Fruit fly (Drosophila melanogaster) whole organism, embryonic: ENCODE results near the gene CG43915.

Source experiments
- Atf6 ChIP-seq: fragments of 200-800 bp; sonication (Bioruptor generic); IDR thresholded peaks from 2 replicates; pipeline ENCODE4 v1.3.6; 2022; ENCODE audit warnings: missing biosample characterization, missing genetic modification characterization
- Awh ChIP-seq: fragments of 200-800 bp; sonication (Bioruptor generic); IDR thresholded peaks from 2 replicates; pipeline ENCODE4, ENCODE4 v1.3.6; 2022; ENCODE audit warnings: missing biosample characterization, missing genetic modification characterization
- CG10209 ChIP-seq: fragments of 200-800 bp; sonication (Bioruptor generic); optimal IDR thresholded peaks from 3 replicates; lab custom pipeline; 2017; ENCODE audit warnings: missing biosample characterization, mild to moderate bottlenecking, missing genetic modification characterization, missing genetic modification reagents
- CG10462 ChIP-seq: fragments of 200-800 bp; sonication (Bioruptor generic); optimal IDR thresholded peaks from 2 replicates; lab custom pipeline; 2016; ENCODE audit warnings: missing biosample characterization, missing genetic modification characterization
- CG12155 ChIP-seq: fragments of 200-800 bp; sonication (Bioruptor generic); optimal IDR thresholded peaks from 3 replicates; lab custom pipeline; 2016; ENCODE audit warnings: missing biosample characterization, missing genetic modification characterization
- CG12391 ChIP-seq: fragments of 200-800 bp; sonication (Bioruptor generic); optimal IDR thresholded peaks from 3 replicates; lab custom pipeline; 2018; ENCODE audit warnings: missing biosample characterization, mild to moderate bottlenecking, missing genetic modification characterization, moderate library complexity
- CG12659 ChIP-seq: fragments of 200-800 bp; sonication (Bioruptor generic); optimal IDR thresholded peaks from 3 replicates; lab custom pipeline; 2017; ENCODE audit warnings: mild to moderate bottlenecking, missing biosample characterization, missing genetic modification reagents, missing genetic modification characterization
- CG13894 ChIP-seq: fragments of 200-800 bp; sonication (Bioruptor generic); optimal IDR thresholded peaks from 3 replicates; lab custom pipeline; 2018; ENCODE audit warnings: missing biosample characterization, mild to moderate bottlenecking, missing genetic modification characterization, moderate library complexity
- CG14014 ChIP-seq: fragments of 200-800 bp; sonication (Bioruptor generic); IDR thresholded peaks from 2 replicates; pipeline ENCODE4 v1.3.6; 2022; ENCODE audit warnings: missing biosample characterization, missing genetic modification characterization
- CG14441 ChIP-seq: fragments of 200-800 bp; sonication (Bioruptor generic); IDR thresholded peaks from 2 replicates; pipeline ENCODE4 v1.3.6; 2022; ENCODE audit warnings: missing biosample characterization, missing genetic modification characterization
- CG14667 ChIP-seq: fragments of 200-800 bp; sonication (Bioruptor generic); IDR thresholded peaks from 2 replicates; pipeline ENCODE4 v1.3.6; 2022; ENCODE audit warnings: missing biosample characterization, missing genetic modification characterization
- CG15269 ChIP-seq: fragments of 200-800 bp; sonication (Bioruptor generic); optimal IDR thresholded peaks from 2 replicates; lab custom pipeline; 2018; ENCODE audit warnings: missing biosample characterization, mild to moderate bottlenecking, missing genetic modification characterization, moderate library complexity
- CG15601 ChIP-seq: fragments of 200-800 bp; sonication (Bioruptor generic); optimal IDR thresholded peaks from 3 replicates; lab custom pipeline; 2019; ENCODE audit warnings: missing biosample characterization, mild to moderate bottlenecking, missing genetic modification characterization, moderate library complexity
- CG1647 ChIP-seq: fragments of 200-800 bp; sonication (Bioruptor generic); optimal IDR thresholded peaks from 3 replicates; lab custom pipeline; 2016; ENCODE audit warnings: missing biosample characterization, missing genetic modification characterization
- CG17361 ChIP-seq: fragments of 200-800 bp; sonication (Bioruptor generic); IDR thresholded peaks from 3 replicates; pipeline ENCODE4 v1.3.6; 2022; ENCODE audit warnings: missing biosample characterization, missing genetic modification characterization
- CG18476 ChIP-seq: fragments of 200-800 bp; sonication (Bioruptor generic); optimal IDR thresholded peaks from 2 replicates; lab custom pipeline; 2016; ENCODE audit warnings: missing biosample characterization, mild to moderate bottlenecking, missing genetic modification characterization
- CG31441 ChIP-seq: fragments of 200-800 bp; sonication (Bioruptor generic); IDR thresholded peaks from 2 replicates; pipeline ENCODE4 v1.3.6; 2022; ENCODE audit warnings: missing biosample characterization, missing genetic modification characterization
- CG3407 ChIP-seq: fragments of 200-800 bp; sonication (Bioruptor generic); optimal IDR thresholded peaks from 2 replicates; lab custom pipeline; 2018; ENCODE audit warnings: missing biosample characterization, mild to moderate bottlenecking, missing genetic modification characterization
- CG34224 ChIP-seq: fragments of 200-800 bp; sonication (Bioruptor generic); IDR thresholded peaks from 3 replicates; pipeline ENCODE4 v1.3.6; 2022; ENCODE audit warnings: missing biosample characterization, missing genetic modification characterization; ENCODE audit not compliant: partially characterized antibody
- CG4424 ChIP-seq: fragments of 200-800 bp; sonication (Bioruptor generic); optimal IDR thresholded peaks from 3 replicates; lab custom pipeline; 2016; ENCODE audit warnings: missing biosample characterization, missing genetic modification characterization
- CG6272 ChIP-seq: fragments of 200-800 bp; sonication (Bioruptor generic); IDR thresholded peaks from 2 replicates; pipeline ENCODE4 v1.3.6; 2022; ENCODE audit warnings: missing biosample characterization, missing genetic modification characterization
- CG6854 ChIP-seq: fragments of 200-800 bp; sonication (Bioruptor generic); optimal IDR thresholded peaks from 3 replicates; lab custom pipeline; 2017; ENCODE audit warnings: missing biosample characterization, mild to moderate bottlenecking, missing genetic modification characterization
- CG8290 ChIP-seq, 3 experiments: fragments of 200-800 bp; sonication (Bioruptor generic); optimal IDR thresholded peaks; 2 replicates each; lab custom pipeline; 2016 to 2019; ENCODE audit warnings: missing biosample characterization in 3 of 3, missing genetic modification characterization in 3 of 3, mild to moderate bottlenecking in 2 of 3, moderate library complexity in 1 of 3
- CG8478 ChIP-seq: fragments of >200 bp; optimal IDR thresholded peaks from 2 replicates; lab custom pipeline; 2018
- CG8924 ChIP-seq: fragments of 200-800 bp; optimal IDR thresholded peaks from 3 replicates; lab custom pipeline; 2019; ENCODE audit warnings: missing biosample characterization, mild to moderate bottlenecking, missing genetic modification characterization, moderate library complexity
- CG9817 ChIP-seq: fragments of 200-800 bp; sonication (Bioruptor generic); optimal IDR thresholded peaks from 2 replicates; lab custom pipeline; 2018; ENCODE audit warnings: missing biosample characterization, mild to moderate bottlenecking, missing genetic modification characterization, moderate library complexity
- CoRest ChIP-seq: fragments of 200-800 bp; sonication (Bioruptor generic); optimal IDR thresholded peaks from 3 replicates; lab custom pipeline; 2018; ENCODE audit warnings: missing biosample characterization, mild to moderate bottlenecking, missing genetic modification characterization, moderate library complexity
- GATAe ChIP-seq: fragments of 200-800 bp; sonication (Bioruptor generic); conservative IDR thresholded peaks from 2 replicates; pipeline ENCODE4 v1.3.6; 2022; ENCODE audit warnings: missing biosample characterization, missing genetic modification characterization
- HHEX ChIP-seq: fragments of 200-800 bp; sonication (Bioruptor generic); optimal IDR thresholded peaks from 3 replicates; lab custom pipeline; 2017; ENCODE audit warnings: missing biosample characterization, mild to moderate bottlenecking, missing genetic modification characterization, missing genetic modification reagents
- Hr3 ChIP-seq: fragments of 200-800 bp; sonication (Bioruptor generic); optimal IDR thresholded peaks from 3 replicates; lab custom pipeline; 2016; ENCODE audit warnings: missing biosample characterization, missing genetic modification characterization
- Mes4 ChIP-seq: fragments of 200-800 bp; sonication (Bioruptor generic); optimal IDR thresholded peaks from 2 replicates; lab custom pipeline; 2016; ENCODE audit warnings: missing biosample characterization, missing genetic modification characterization
- Neu2 ChIP-seq: fragments of 200-800 bp; sonication (Bioruptor generic); optimal IDR thresholded peaks from 3 replicates; lab custom pipeline; 2016; ENCODE audit warnings: missing biosample characterization, missing genetic modification characterization, borderline replicate concordance
- Nf-YC ChIP-seq: fragments of 200-800 bp; optimal IDR thresholded peaks from 3 replicates; lab custom pipeline; 2019; ENCODE audit warnings: missing biosample characterization, mild to moderate bottlenecking, missing genetic modification characterization, moderate library complexity
- Ravus ChIP-seq: fragments of 200-800 bp; sonication (Bioruptor generic); IDR thresholded peaks from 2 replicates; pipeline ENCODE4 v1.3.6; 2022; ENCODE audit warnings: missing biosample characterization, missing genetic modification characterization
- Spps ChIP-seq: fragments of 200-800 bp; sonication (Bioruptor generic); optimal IDR thresholded peaks from 2 replicates; lab custom pipeline; 2018; ENCODE audit warnings: missing biosample characterization, mild to moderate bottlenecking, missing genetic modification characterization
- Usf ChIP-seq: fragments of 200-800 bp; sonication (Bioruptor generic); optimal IDR thresholded peaks from 2 replicates; lab custom pipeline; 2017; ENCODE audit warnings: missing genotype, missing biosample characterization, missing genetic modification characterization
- cas ChIP-seq: fragments of 200-800 bp; sonication (Bioruptor generic); IDR thresholded peaks from 2 replicates; pipeline ENCODE4 v1.3.6; 2022; ENCODE audit warnings: missing biosample characterization, missing genetic modification characterization
- chinmo ChIP-seq: fragments of 200-800 bp; sonication (Bioruptor generic); IDR thresholded peaks from 4 replicates; pipeline ENCODE4 v1.3.6; 2022; ENCODE audit warnings: missing biosample characterization, missing genetic modification characterization; ENCODE audit not compliant: partially characterized antibody
- croc ChIP-seq: fragments of 200-800 bp; sonication (Bioruptor generic); conservative IDR thresholded peaks from 3 replicates; pipeline ENCODE4 v1.3.6; 2022; ENCODE audit warnings: missing biosample characterization, missing genetic modification characterization
- eyg ChIP-seq: fragments of 200-800 bp; sonication (Bioruptor generic); optimal IDR thresholded peaks from 3 replicates; lab custom pipeline; 2016; ENCODE audit warnings: missing biosample characterization, missing genetic modification characterization
- fd64A ChIP-seq: fragments of 200-800 bp; sonication (Bioruptor generic); optimal IDR thresholded peaks from 3 replicates; lab custom pipeline; 2018; ENCODE audit warnings: missing biosample characterization, mild to moderate bottlenecking, missing genetic modification characterization
- gem ChIP-seq: fragments of 200-800 bp; sonication (Bioruptor generic); optimal IDR thresholded peaks from 2 replicates; lab custom pipeline; 2019; ENCODE audit warnings: missing biosample characterization, mild to moderate bottlenecking, missing genetic modification characterization, moderate library complexity
- gro ChIP-seq: fragments of 200-800 bp; sonication (Bioruptor generic); optimal IDR thresholded peaks from 2 replicates; lab custom pipeline; 2016; ENCODE audit warnings: missing biosample characterization, missing genetic modification characterization
- ken ChIP-seq: fragments of 200-800 bp; sonication (Bioruptor generic); IDR thresholded peaks from 3 replicates; pipeline ENCODE4 v1.3.6; 2022; ENCODE audit warnings: missing biosample characterization, missing genetic modification characterization
- odd ChIP-seq: fragments of 200-800 bp; sonication (Bioruptor generic); optimal IDR thresholded peaks from 2 replicates; lab custom pipeline; 2017; ENCODE audit warnings: missing biosample characterization, mild to moderate bottlenecking, missing genetic modification characterization
- phol ChIP-seq: fragments of 200-800 bp; sonication (Bioruptor generic); optimal IDR thresholded peaks from 3 replicates; lab custom pipeline; 2018; ENCODE audit warnings: missing biosample characterization, mild to moderate bottlenecking, missing genetic modification characterization, moderate library complexity
- pnt ChIP-seq: fragments of 200-800 bp; sonication (Bioruptor generic); optimal IDR thresholded peaks from 3 replicates; lab custom pipeline; 2016; ENCODE audit warnings: missing biosample characterization, missing genetic modification characterization
- tgo ChIP-seq: fragments of 200-800 bp; sonication (Bioruptor generic); IDR thresholded peaks from 3 replicates; pipeline ENCODE4 v1.3.6; 2022; ENCODE audit warnings: missing biosample characterization, missing genetic modification characterization
- tup ChIP-seq: fragments of 200-800 bp; sonication (Bioruptor generic); optimal IDR thresholded peaks from 2 replicates; lab custom pipeline; 2016; ENCODE audit warnings: missing biosample characterization, mild to moderate bottlenecking, missing genetic modification characterization, moderate library complexity
- yki ChIP-seq: fragments of >200 bp; optimal IDR thresholded peaks from 3 replicates; lab custom pipeline; 2018
- z ChIP-seq: fragments of 200-800 bp; sonication (Bioruptor generic); IDR thresholded peaks from 3 replicates; pipeline ENCODE4 v1.3.6; 2022; ENCODE audit warnings: missing biosample characterization, missing genetic modification characterization

Gene CG43915

DNA sequence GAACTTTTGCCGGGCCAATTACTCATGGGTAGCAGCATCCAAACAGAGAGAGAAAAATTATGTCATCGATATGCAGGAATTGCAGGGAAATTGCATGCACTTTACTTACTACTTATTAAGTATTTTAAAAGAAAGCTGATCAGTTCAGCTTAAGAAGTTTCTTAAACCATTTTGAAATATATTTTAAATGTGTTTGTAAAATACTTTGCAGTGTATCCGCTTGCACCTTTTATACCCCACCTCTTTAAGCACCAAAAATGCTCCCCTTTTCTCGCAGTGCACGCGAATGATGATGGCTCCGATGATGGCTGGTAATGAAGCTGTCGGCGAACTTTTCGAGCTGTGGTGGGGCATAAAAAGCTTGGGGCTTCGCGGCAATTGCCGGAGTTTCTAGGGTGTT, 20.2 kb upstream of the CG43915 start, which contains the start of gene CG14984 (continued):
- TF ChIP-seq CG14667 (GFP tag; lab: Robert Waterston, UW) (peak; percentile 35; the same call in 1 of the 2 replicates), CG12391 (tag; lab: Kevin White, UChicago) (no peak), Atf6 (peak; percentile 60), CoRest (peak; percentile 20), CG12155 (GFP tag; lab: Kevin White, UChicago) (peak; percentile 25), CG4424 (GFP tag; lab: Kevin White, UChicago) (peak; percentile 29), CG15269 (tag; lab: Kevin White, UChicago) (peak; percentile 20), gro (GFP tag; lab: Kevin White, UChicago) (peak; percentile 74), CG18476 (GFP tag; lab: Kevin White, UChicago) (peak; percentile 29), CG8924 (no peak), CG10462 (GFP tag; lab: Kevin White, UChicago) (no peak), CG10209 (GFP tag; lab: Kevin White, UChicago) (no peak), odd (no peak), Ravus (peak; percentile 36; the same call in 1 of the 2 replicates), Hr3 (GFP tag; lab: Kevin White, UChicago) (no peak), z (no peak), eyg (GFP tag; lab: Kevin White, UChicago) (no peak), CG12659 (no peak), tup (no peak), CG13894 (peak; percentile 3), Usf (GFP tag; lab: Kevin White, UChicago) (no peak), CG8290 (GFP tag; optimal IDR thresholded peaks at IDR 0.05; lab: Kevin White, UChicago) (no peak), CG8290 (tag; optimal IDR thresholded peaks at IDR 0.05; lab: Kevin White, UChicago) (peak in 1 of 2 experiments; percentile 22), ken (GFP tag; lab: Robert Waterston, UW) (no peak), phol (tag; lab: Kevin White, UChicago) (peak; percentile 30), CG15601 (tag; lab: Kevin White, UChicago) (no peak), croc (GFP tag; lab: Robert Waterston, UW) (no peak), CG1647 (GFP tag; lab: Kevin White, UChicago) (peak; percentile 26), yki (no peak), CG9817 (tag; lab: Kevin White, UChicago) (peak; percentile 19), CG14441 (GFP tag; lab: Robert Waterston, UW) (0 out of 2 replicates have a peak, but pooled peaks have one; percentile 16), Neu2 (no peak), gem (tag; lab: Kevin White, UChicago) (peak; percentile 38), CG31441 (0 out of 2 replicates have a peak, but pooled peaks have one; percentile 12), CG14014 (GFP tag; lab: Robert Waterston, UW) (peak; percentile 45; the same call in 1 of the 2 replicates), pnt (GFP tag; lab: Kevin White, UChicago) (peak; percentile 29), CG17361 (GFP tag; lab: Robert Waterston, UW) (no peak; the same call in 1 of the 3 replicates), CG8478 (lab: Kevin White, UChicago) (no peak), CG34224 (GFP tag; lab: Robert Waterston, UW) (no peak), CG3407 (GFP tag; lab: Kevin White, UChicago) (no peak), cas (GFP tag; lab: Robert Waterston, UW) (0 out of 2 replicates have a peak, but pooled peaks have one; percentile 27), Awh (GFP tag; lab: Robert Waterston, UW) (no peak), Spps (tag; lab: Kevin White, UChicago) (no peak), Nf-YC (no peak), CG6272 (GFP tag; lab: Robert Waterston, UW) (0 out of 2 replicates have a peak, but pooled peaks have one; percentile 13), tgo (GFP tag; lab: Robert Waterston, UW) (peak; percentile 53; the same call in 2 of the 3 replicates), HHEX (GFP tag; lab: Kevin White, UChicago) (peak; percentile 62), Mes4 (no peak), fd64A (GFP tag; lab: Kevin White, UChicago) (no peak), chinmo (GFP tag; lab: Robert Waterston, UW) (no peak), GATAe (no peak), CG6854 (peak; percentile 41)
